Fruit fly (Drosophila melanogaster) whole organism, pupa: ENCODE data around the gene up.

Source experiments
- CG34367 ChIP-seq: fragments of 200-800 bp; sonication (Bioruptor generic); optimal IDR thresholded peaks from 2 replicates; lab custom pipeline; 2018; ENCODE audit warnings: missing biosample characterization, mild to moderate bottlenecking, missing genetic modification characterization
- EcR ChIP-seq: fragments of 200-800 bp; sonication (Bioruptor generic); optimal IDR thresholded peaks from 3 replicates; lab custom pipeline; 2019; ENCODE audit warnings: missing biosample characterization, missing genetic modification characterization, mild to moderate bottlenecking, moderate library complexity, missing genetic modification reagents
- Snoo ChIP-seq: fragments of 200-800 bp; sonication (Bioruptor generic); optimal IDR thresholded peaks from 3 replicates; lab custom pipeline; 2017; ENCODE audit warnings: missing biosample characterization, mild to moderate bottlenecking, missing genetic modification characterization, inconsistent platforms

dm6 chrX:13634254-13634999 is 32.0 kb upstream of the up start:
- TF ChIP-seq CG34367 (tag; lab: Kevin White, UChicago), result no peak
- peak; percentile 6 for TF ChIP-seq Snoo (tag; lab: Kevin White, UChicago)
- TF ChIP-seq EcR, result peak; percentile 10
